Worm (Caenorhabditis elegans): Measurements from ENCODE around the gene F28C6.8.

F28C6.8 gene

ce11 chrII:8650644-8651159 lies 44.1 kb downstream of the F28C6.8 start, which contains the start of gene pyr-1 (continued):
- no peak for TF ChIP-seq Y116A8C.19 (tag; optimal IDR thresholded peaks at IDR 0.05; ENCODE audit: borderline replicate concordance)
- TF ChIP-seq jun-1 (tag; optimal IDR thresholded peaks at IDR 0.05), result no peak
- no peak for TF ChIP-seq ceh-82 (tag; optimal IDR thresholded peaks at IDR 0.05)
- TF ChIP-seq unc-30 (tag; optimal IDR thresholded peaks at IDR 0.05), result no peak
- TF ChIP-seq fkh-4 (tag; optimal IDR thresholded peaks at IDR 0.05; ENCODE audit: borderline replicate concordance), result no peak
- TF ChIP-seq tbx-2 (tag; optimal IDR thresholded peaks at IDR 0.05), result no peak
- no peak for TF ChIP-seq skn-1 (tag; optimal IDR thresholded peaks at IDR 0.05)
- no peak for TF ChIP-seq lin-39 (tag; optimal IDR thresholded peaks at IDR 0.05)
- TF ChIP-seq mef-2 (tag; optimal IDR thresholded peaks at IDR 0.05), result no peak
- no peak for TF ChIP-seq snpc-4 (tag; optimal IDR thresholded peaks at IDR 0.05)
- TF ChIP-seq efl-1 (optimal IDR thresholded peaks at IDR 0.05), result peak in 1 of 2 experiments; percentile 17
- peak in 1 of 2 experiments; percentile 92 for TF ChIP-seq efl-1 (GFP tag; optimal IDR thresholded peaks at IDR 0.05 in 1 of 2)
- TF ChIP-seq sox-4 (tag; optimal IDR thresholded peaks at IDR 0.05), result no peak
- no peak for TF ChIP-seq fkh-10 (GFP tag; optimal IDR thresholded peaks at IDR 0.05)
- no peak for TF ChIP-seq ceh-63 (GFP tag; optimal IDR thresholded peaks at IDR 0.05)
- TF ChIP-seq lin-13 (GFP tag; optimal IDR thresholded peaks at IDR 0.05), result no peak
- no peak for TF ChIP-seq lin-15B (tag; optimal IDR thresholded peaks at IDR 0.05)
- no peak for TF ChIP-seq nhr-47 (tag; optimal IDR thresholded peaks at IDR 0.05)
- peak in 1 of 2 experiments; percentile 58 for TF ChIP-seq lin-35 (GFP tag; optimal IDR thresholded peaks at IDR 0.05)
- no peak for TF ChIP-seq swsn-7 (tag; optimal IDR thresholded peaks at IDR 0.05)
- TF ChIP-seq hlh-4 (tag; optimal IDR thresholded peaks at IDR 0.05), result no peak
- TF ChIP-seq ztf-11 (tag; optimal IDR thresholded peaks at IDR 0.05), result no peak
- TF ChIP-seq xbp-1 (tag; optimal IDR thresholded peaks at IDR 0.05), result no peak
- TF ChIP-seq C04F5.9 (tag; optimal IDR thresholded peaks at IDR 0.05), result no peak
- TF ChIP-seq zip-4 (GFP tag; optimal IDR thresholded peaks at IDR 0.05), result no peak
- TF ChIP-seq pqm-1 (tag; optimal IDR thresholded peaks at IDR 0.05), result no peak
- TF ChIP-seq nhr-20 (tag; optimal IDR thresholded peaks at IDR 0.05), result peak; percentile 58
- peak in 2 of 3 experiments; percentile 4 to 8 for TF ChIP-seq dpl-1 (GFP tag; optimal IDR thresholded peaks at IDR 0.05)
- TF ChIP-seq aly-2 (tag; optimal IDR thresholded peaks at IDR 0.05), result no peak
- no peak for TF ChIP-seq C34B4.2 (tag; optimal IDR thresholded peaks at IDR 0.05)
- TF ChIP-seq ama-1 (optimal IDR thresholded peaks at IDR 0.05), result no peak
- no peak for TF ChIP-seq nhr-84 (tag; optimal IDR thresholded peaks at IDR 0.05)
- TF ChIP-seq fos-1 (tag; optimal IDR thresholded peaks at IDR 0.05), result no peak
- TF ChIP-seq egl-27 (tag; optimal IDR thresholded peaks at IDR 0.05), result no peak
- no peak for TF ChIP-seq nhr-19 (GFP tag; conservative IDR thresholded peaks at IDR 0.05)
- TF ChIP-seq nhr-71 (tag; optimal IDR thresholded peaks at IDR 0.05), result no peak

All from whole organism, L1 larva.